Fruit fly (Drosophila melanogaster): ENCODE measurements around the gene CG43133.

Gene CG43133

dm6 chrX:18085470-18085797 lies 44.5 kb downstream of the CG43133 start, which contains the start of gene Ada3 (continued):
- peak; percentile 68 for TF ChIP-seq Nf-YC (tag; optimal IDR thresholded peaks at IDR 0.05)

- TF ChIP-seq nerfin-1 (tag; optimal IDR thresholded peaks at IDR 0.05) (no peak), CG13424 (tag; optimal IDR thresholded peaks at IDR 0.05) (no peak), CG18262 (tag; optimal IDR thresholded peaks at IDR 0.05) (no peak), nerfin-2 (GFP tag; IDR thresholded peaks at IDR 0.05; ENCODE audit: partially characterized antibody) (no peak), HLH4C (GFP tag; IDR thresholded peaks at IDR 0.05; ENCODE audit: partially characterized antibody) (no peak), Lpt (GFP tag; optimal IDR thresholded peaks at IDR 0.05) (no peak), insv (GFP tag; optimal IDR thresholded peaks at IDR 0.05) (no peak), CG16863 (GFP tag; optimal IDR thresholded peaks at IDR 0.05) (no peak), HLH54F (GFP tag; optimal IDR thresholded peaks at IDR 0.05) (no peak), zfh1 (GFP tag; IDR thresholded peaks at IDR 0.05) (peak; percentile 15; the same call in 1 of the 3 replicates), so (GFP tag; IDR thresholded peaks at IDR 0.05) (no peak), Dbx (GFP tag; IDR thresholded peaks at IDR 0.05) (no peak), tup (GFP tag; optimal IDR thresholded peaks at IDR 0.05) (no peak), CG11085 (GFP tag; IDR thresholded peaks at IDR 0.05) (no peak), her (GFP tag; optimal IDR thresholded peaks at IDR 0.05) (peak; percentile 24), chm (GFP tag; IDR thresholded peaks at IDR 0.05) (no peak), cad (GFP tag; optimal IDR thresholded peaks at IDR 0.05) (no peak), CG3065 (GFP tag; optimal IDR thresholded peaks at IDR 0.05) (peak; percentile 83), lmd (GFP tag; IDR thresholded peaks at IDR 0.05) (no peak), CG17912 (GFP tag; optimal IDR thresholded peaks at IDR 0.05) (no peak), crol (GFP tag; IDR thresholded peaks at IDR 0.05) (peak; percentile 80), unc-4 (GFP tag; IDR thresholded peaks at IDR 0.05; ENCODE audit: partially characterized antibody) (no peak), D19A (tag; optimal IDR thresholded peaks at IDR 0.05) (peak; percentile 86), seq (GFP tag; IDR thresholded peaks at IDR 0.05) (no peak), al (GFP tag; IDR thresholded peaks at IDR 0.05) (no peak), row (GFP tag; IDR thresholded peaks at IDR 0.05) (0 out of 3 replicates have a peak, but pooled peaks have one; percentile 12), B-H1 (GFP tag; IDR thresholded peaks at IDR 0.05) (no peak), Dll (GFP tag; IDR thresholded peaks at IDR 0.05; ENCODE audit: partially characterized antibody) (no peak), Nf-YC (tag; optimal IDR thresholded peaks at IDR 0.05) (no peak), Awh (GFP tag; IDR thresholded peaks at IDR 0.05) (no peak), cg (GFP tag; optimal IDR thresholded peaks at IDR 0.05) (peak; percentile 26), fd102C (GFP tag; optimal IDR thresholded peaks at IDR 0.05) (no peak), mam (GFP tag; optimal IDR thresholded peaks at IDR 0.05) (no peak), emc (GFP tag; optimal IDR thresholded peaks at IDR 0.05) (no peak), Ets97D (GFP tag; optimal IDR thresholded peaks at IDR 0.05) (no peak), Hey (tag; optimal IDR thresholded peaks at IDR 0.05) (no peak), Adf1 (GFP tag; IDR thresholded peaks at IDR 0.05) (peak; percentile 32; the same call in 1 of the 2 replicates), da (GFP tag; optimal IDR thresholded peaks at IDR 0.05) (no peak), CoRest (tag; optimal IDR thresholded peaks at IDR 0.05) (no peak), pita (GFP tag; optimal IDR thresholded peaks at IDR 0.05) (no peak), Elba2 (GFP tag; optimal IDR thresholded peaks at IDR 0.05) (peak; percentile 70), Scr (GFP tag; IDR thresholded peaks at IDR 0.05; ENCODE audit: partially characterized antibody) (no peak), pfk (GFP tag; optimal IDR thresholded peaks at IDR 0.05) (no peak), CG12299 (tag; optimal IDR thresholded peaks at IDR 0.05) (no peak), CG1602 (GFP tag; optimal IDR thresholded peaks at IDR 0.05) (no peak), CG12769 (tag; optimal IDR thresholded peaks at IDR 0.05) (peak; percentile 25), Jarid2 (GFP tag; optimal IDR thresholded peaks at IDR 0.05) (peak; percentile 50), Ets65A (GFP tag) (peak; percentile 22)
Measured at dm6 chrX:18084614-18085469, 45.1 kb downstream of the CG43133 start.
